Worm (Caenorhabditis elegans) whole organism, late embryonic: ENCODE measurements around the gene aex-4.

Experiments used
- F13H6.1 ChIP-seq: sonication (generic microtip); optimal IDR thresholded peaks from 2 replicates; lab custom pipeline; 2016; ENCODE audit warnings: missing genetic modification characterization, missing compliant biosample characterization
- gmeb-2 ChIP-seq: sonication (generic microtip); optimal IDR thresholded peaks from 2 replicates; lab custom pipeline; 2016; ENCODE audit warnings: missing genetic modification characterization, inconsistent platforms, missing compliant biosample characterization
- lin-11 ChIP-seq: fragments of 200-800 bp; sonication (Bioruptor generic); optimal IDR thresholded peaks from 2 replicates; lab custom pipeline; 2018; ENCODE audit warnings: mild to moderate bottlenecking, missing genetic modification characterization, missing compliant biosample characterization
- pqm-1 ChIP-seq: sonication (generic microtip); optimal IDR thresholded peaks from 2 replicates; lab custom pipeline; 2016; ENCODE audit warnings: missing genetic modification characterization, missing compliant biosample characterization
- tbx-2 ChIP-seq: sonication (generic microtip); optimal IDR thresholded peaks from 2 replicates; lab custom pipeline; 2016; ENCODE audit warnings: missing genetic modification characterization, missing compliant biosample characterization

ce11 chrX:3742223-3742622 is 13.1 kb downstream of the aex-4 start, which contains the start of gene fkh-2:
- TF ChIP-seq tbx-2 = no peak
- TF ChIP-seq gmeb-2 (tag; lab: Kevin White, UChicago) = no peak
- TF ChIP-seq pqm-1 = no peak
- TF ChIP-seq lin-11 (tag; lab: Kevin White, UChicago) = no peak
- no peak for TF ChIP-seq F13H6.1 (tag; lab: Kevin White, UChicago)
